Worm (Caenorhabditis elegans) whole organism, L4 larva: ENCODE data around the gene srgp-1.

Experiments
- F10B5.3 ChIP-seq: sonication (generic microtip); optimal IDR thresholded peaks from 2 replicates; lab custom pipeline; 2016; ENCODE audit warnings: mild to moderate bottlenecking, missing genetic modification characterization, missing compliant biosample characterization
- F44E2.7 ChIP-seq: fragments of 200-800 bp; sonication (Bioruptor generic); IDR thresholded peaks from 2 replicates; pipeline ENCODE4 v2.1.2; 2022; ENCODE audit warnings: missing genetic modification characterization, missing compliant biosample characterization
- R02D3.7 ChIP-seq: fragments of 150-350 bp; sonication (generic microtip); optimal IDR thresholded peaks from 3 replicates; lab custom pipeline; 2014; ENCODE audit warnings: missing biosample characterization, missing genetic modification characterization
- Y48G9A.11 ChIP-seq: fragments of 200-800 bp; sonication (Bioruptor generic); IDR thresholded peaks from 2 replicates; pipeline ENCODE4 v1.3.6; 2022; ENCODE audit warnings: missing genetic modification reagents, missing genetic modification characterization, missing compliant biosample characterization
- ZK546.5 ChIP-seq, 2 experiments: sonication (generic microtip); optimal IDR thresholded peaks; 2 replicates each; lab custom pipeline; 2017; ENCODE audit warnings: missing biosample characterization in 2 of 2, missing genetic modification characterization in 2 of 2
- aha-1 ChIP-seq: fragments of 150-350 bp; peaks from one replicate; lab custom pipeline; 2014; ENCODE audit warnings: missing biosample characterization, missing genetic modification characterization
- ama-1 ChIP-seq: fragments of 150-350 bp; optimal IDR thresholded peaks from 2 replicates; lab custom pipeline; 2014; ENCODE audit warnings: inconsistent platforms, mixed read lengths
- arid-1 ChIP-seq: fragments of 200-800 bp; sonication (Bioruptor generic); conservative IDR thresholded peaks from 2 replicates; pipeline ENCODE4 v1.3.6; 2022; ENCODE audit warnings: missing genetic modification reagents, missing genetic modification characterization, missing compliant biosample characterization
- ceh-20 ChIP-seq: fragments of 200-800 bp; sonication (Bioruptor generic); IDR thresholded peaks from 2 replicates; pipeline ENCODE4 v1.3.6; 2022; ENCODE audit warnings: missing genetic modification reagents, missing genetic modification characterization, missing compliant biosample characterization
- cey-2 ChIP-seq: sonication (generic microtip); optimal IDR thresholded peaks from 3 replicates; lab custom pipeline; 2017; ENCODE audit warnings: missing genetic modification characterization, mild to moderate bottlenecking, missing compliant biosample characterization, antibody characterized with exemption, borderline replicate concordance; ENCODE audit not compliant: insufficient read depth
- ctbp-1 ChIP-seq: fragments of 200-800 bp; sonication (Bioruptor generic); IDR thresholded peaks from 2 replicates; pipeline ENCODE4 v1.3.6; 2022; ENCODE audit warnings: missing genetic modification reagents, missing genetic modification characterization, missing compliant biosample characterization
- daf-12 ChIP-seq: fragments of 150-350 bp; optimal IDR thresholded peaks from 2 replicates; lab custom pipeline; 2014; ENCODE audit warnings: missing biosample characterization, missing genetic modification reagents, missing genetic modification characterization
- daf-16 ChIP-seq, 3 experiments: sonication (generic microtip); optimal IDR thresholded peaks; 2 replicates each; lab custom pipeline; 2016 to 2017; ENCODE audit warnings: missing genetic modification characterization in 3 of 3, missing genetic modification reagents in 3 of 3, mild to moderate bottlenecking in 2 of 3, missing compliant biosample characterization in 2 of 3, missing biosample characterization in 1 of 3, moderate library complexity in 1 of 3
- daf-8 ChIP-seq: fragments of 200-800 bp; sonication (Bioruptor generic); IDR thresholded peaks from 2 replicates; pipeline ENCODE4 v1.3.6; 2022; ENCODE audit warnings: missing genetic modification characterization, missing compliant biosample characterization
- dmd-6 ChIP-seq: fragments of 200-800 bp; sonication (Bioruptor generic); IDR thresholded peaks from 2 replicates; pipeline ENCODE4 v1.3.6; 2022; ENCODE audit warnings: missing genetic modification reagents, missing genetic modification characterization, missing compliant biosample characterization
- dmd-8 ChIP-seq: fragments of 200-800 bp; sonication (Bioruptor generic); IDR thresholded peaks from 2 replicates; pipeline ENCODE4 v1.3.6; 2022; ENCODE audit warnings: missing genetic modification characterization, missing compliant biosample characterization
- dmd-9 ChIP-seq: fragments of 200-800 bp; sonication (Bioruptor generic); IDR thresholded peaks from 2 replicates; pipeline ENCODE4 v1.3.6; 2022; ENCODE audit warnings: missing genetic modification reagents, missing genetic modification characterization, missing compliant biosample characterization
- dpl-1 ChIP-seq: fragments of 150-350 bp; optimal IDR thresholded peaks from 2 replicates; lab custom pipeline; 2014; ENCODE audit warnings: missing biosample characterization, missing genetic modification reagents, missing genetic modification characterization
- duxl-1 ChIP-seq: sonication (generic microtip); optimal IDR thresholded peaks from 2 replicates; lab custom pipeline; 2016; ENCODE audit warnings: mild to moderate bottlenecking, missing genetic modification characterization, moderate library complexity, missing compliant biosample characterization; ENCODE audit not compliant: poor library complexity
- dve-1 ChIP-seq: sonication (generic microtip); optimal IDR thresholded peaks from 2 replicates; lab custom pipeline; 2017; ENCODE audit warnings: antibody characterized with exemption, mild to moderate bottlenecking, missing genetic modification characterization, missing compliant biosample characterization; ENCODE audit not compliant: insufficient read depth
- egl-43 ChIP-seq: fragments of 200-800 bp; sonication (Bioruptor generic); IDR thresholded peaks from 2 replicates; pipeline ENCODE4 v1.3.6; 2022; ENCODE audit warnings: missing genetic modification reagents, missing genetic modification characterization, missing compliant biosample characterization
- fkh-10 ChIP-seq: fragments of 150-350 bp; optimal IDR thresholded peaks from 2 replicates; lab custom pipeline; 2014; ENCODE audit warnings: missing biosample characterization, missing genetic modification reagents, missing genetic modification characterization
- gei-8 ChIP-seq: fragments of 200-800 bp; sonication (Bioruptor generic); optimal IDR thresholded peaks from 2 replicates; lab custom pipeline; 2018; ENCODE audit warnings: mild to moderate bottlenecking, missing genetic modification characterization, missing compliant biosample characterization
- hlh-30 ChIP-seq: sonication (generic microtip); optimal IDR thresholded peaks from 2 replicates; lab custom pipeline; 2017; ENCODE audit warnings: antibody characterized with exemption, mild to moderate bottlenecking, missing genetic modification characterization, missing compliant biosample characterization; ENCODE audit not compliant: insufficient read depth
- hmg-1.1 ChIP-seq: fragments of 200-800 bp; sonication (Bioruptor generic); IDR thresholded peaks from 2 replicates; pipeline ENCODE4 v1.3.6; 2022; ENCODE audit warnings: missing genetic modification reagents, missing genetic modification characterization, missing compliant biosample characterization
- jun-1 ChIP-seq: fragments of 150-350 bp; optimal IDR thresholded peaks from 2 replicates; lab custom pipeline; 2014; ENCODE audit warnings: missing biosample characterization, missing genetic modification reagents, missing genetic modification characterization
- lim-7 ChIP-seq: fragments of 200-800 bp; sonication (Bioruptor generic); IDR thresholded peaks from 2 replicates; pipeline ENCODE4 v1.3.6; 2022; ENCODE audit warnings: missing genetic modification characterization, missing compliant biosample characterization
- lin-13 ChIP-seq: fragments of 150-350 bp; optimal IDR thresholded peaks from 2 replicates; lab custom pipeline; 2014; ENCODE audit warnings: missing biosample characterization, missing genetic modification reagents, missing genetic modification characterization
- lir-3 ChIP-seq: sonication (generic microtip); optimal IDR thresholded peaks from 2 replicates; lab custom pipeline; 2016; ENCODE audit warnings: mild to moderate bottlenecking, missing genetic modification characterization, missing compliant biosample characterization
- lsy-2 ChIP-seq, 2 experiments: fragments of 150-350 bp in 1 of 2; sonication (generic microtip) in 1 of 2; optimal IDR thresholded peaks; 2 replicates each; lab custom pipeline; 2014 to 2017; ENCODE audit warnings: missing biosample characterization in 2 of 2, missing genetic modification characterization in 2 of 2
- madf-5 ChIP-seq, 2 experiments: fragments of 200-800 bp; sonication (Bioruptor generic); IDR thresholded peaks; 2 replicates each; pipeline ENCODE4 v1.3.6; 2022; ENCODE audit warnings: missing compliant biosample characterization in 2 of 2, missing genetic modification characterization in 2 of 2
- madf-9 ChIP-seq: fragments of 200-800 bp; sonication (Bioruptor generic); conservative IDR thresholded peaks from 2 replicates; pipeline ENCODE4 v1.3.6; 2022; ENCODE audit warnings: missing genetic modification reagents, missing genetic modification characterization, missing compliant biosample characterization
- mdl-1 ChIP-seq, 2 experiments: fragments of 150-350 bp in 1 of 2; sonication (generic microtip) in 1 of 2; optimal IDR thresholded peaks; 2 replicates each; lab custom pipeline; 2014 to 2017; ENCODE audit warnings: missing biosample characterization in 2 of 2, missing genetic modification characterization in 2 of 2
- mep-1 ChIP-seq: fragments of 150-350 bp; sonication (generic microtip); optimal IDR thresholded peaks from 3 replicates; lab custom pipeline; 2014; ENCODE audit warnings: missing biosample characterization, missing genetic modification characterization
- mes-2 ChIP-seq: sonication (generic microtip); optimal IDR thresholded peaks from 2 replicates; lab custom pipeline; 2016; ENCODE audit warnings: missing genotype, mild to moderate bottlenecking, missing genetic modification characterization, missing compliant biosample characterization; ENCODE audit not compliant: poor library complexity, severe bottlenecking
- nhr-11 ChIP-seq: fragments of 150-350 bp; optimal IDR thresholded peaks from 2 replicates; lab custom pipeline; 2014; ENCODE audit warnings: missing biosample characterization, missing genetic modification characterization
- nhr-237 ChIP-seq: sonication (generic microtip); optimal IDR thresholded peaks from 2 replicates; lab custom pipeline; 2017; ENCODE audit warnings: missing biosample characterization, missing genetic modification characterization
- nhr-25 ChIP-seq: sonication (generic microtip); optimal IDR thresholded peaks from 2 replicates; lab custom pipeline; 2017; ENCODE audit warnings: missing genetic modification characterization, mild to moderate bottlenecking, missing compliant biosample characterization, antibody characterized with exemption, moderate library complexity, borderline replicate concordance; ENCODE audit not compliant: insufficient read depth
- nhr-6 ChIP-seq: fragments of 150-350 bp; optimal IDR thresholded peaks from 2 replicates; lab custom pipeline; 2014; ENCODE audit warnings: missing biosample characterization, missing genetic modification characterization
- nhr-76 ChIP-seq: fragments of 150-350 bp; optimal IDR thresholded peaks from 2 replicates; lab custom pipeline; 2014; ENCODE audit warnings: missing biosample characterization, missing genetic modification characterization
- saeg-2 ChIP-seq: fragments of 200-800 bp; sonication (Bioruptor generic); IDR thresholded peaks from 2 replicates; pipeline ENCODE4 v1.3.6; 2022; ENCODE audit warnings: missing genetic modification reagents, missing genetic modification characterization, missing compliant biosample characterization
- set-16 ChIP-seq: fragments of 200-800 bp; sonication (Bioruptor generic); IDR thresholded peaks from 2 replicates; pipeline ENCODE4 v1.3.6; 2022; ENCODE audit warnings: missing genetic modification reagents, missing genetic modification characterization, missing compliant biosample characterization
- snpc-4 ChIP-seq: fragments of 150-350 bp; optimal IDR thresholded peaks from 2 replicates; lab custom pipeline; 2014; ENCODE audit warnings: missing biosample characterization, missing genetic modification characterization
- tag-97 ChIP-seq: fragments of 200-800 bp; sonication (Bioruptor generic); IDR thresholded peaks from 2 replicates; pipeline ENCODE4 v1.3.6; 2022; ENCODE audit warnings: missing genetic modification characterization, missing compliant biosample characterization
- unc-130 ChIP-seq: sonication (generic microtip); optimal IDR thresholded peaks from 2 replicates; lab custom pipeline; 2016; ENCODE audit warnings: missing genetic modification reagents, missing genetic modification characterization, missing compliant biosample characterization
- zag-1 ChIP-seq: fragments of 150-350 bp; optimal IDR thresholded peaks from 2 replicates; lab custom pipeline; 2014; ENCODE audit warnings: missing biosample characterization, missing genetic modification characterization
- zip-11 ChIP-seq: fragments of 200-800 bp; sonication (Bioruptor generic); IDR thresholded peaks from 2 replicates; pipeline ENCODE4 v1.3.6; 2022; ENCODE audit warnings: missing genetic modification characterization, missing compliant biosample characterization

The srgp-1 gene

DNA sequence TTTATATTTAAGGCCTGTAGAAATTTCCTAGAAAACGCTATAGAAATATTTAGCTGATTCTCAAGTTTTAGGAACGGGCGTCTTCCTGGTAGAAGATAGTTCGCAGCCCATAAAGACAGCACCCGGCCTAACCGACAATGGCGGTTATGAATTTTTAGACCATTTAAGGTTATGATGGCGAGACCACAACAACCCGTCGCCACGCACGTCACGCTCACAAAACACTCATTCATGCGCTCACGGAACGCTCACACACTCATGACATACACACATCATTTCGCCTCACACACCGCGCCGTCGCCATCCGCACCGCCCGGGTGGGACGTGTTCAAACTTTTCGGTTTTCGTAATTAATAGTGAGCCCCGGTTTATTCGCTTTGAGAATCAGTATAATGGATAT lies 46.6 kb upstream of the srgp-1 start:
- TF ChIP-seq gei-8 (peak; percentile 19), saeg-2 (no peak), daf-16 (GFP tag; optimal IDR thresholded peaks at IDR 0.05; lab: Kevin White, UChicago) (no peak), daf-16 (tag; optimal IDR thresholded peaks at IDR 0.05; lab: Kevin White, UChicago) (peak; percentile 46), aha-1 (peak; percentile 88), ceh-20 (GFP tag; lab: Robert Waterston, UW) (0 out of 2 replicates have a peak, but pooled peaks have one; percentile 18), ZK546.5 (tag; optimal IDR thresholded peaks at IDR 0.05; lab: Kevin White, UChicago) (no peak), mes-2 (tag; lab: Kevin White, UChicago) (peak; percentile 43), daf-12 (tag; lab: Kevin White, UChicago) (no peak), nhr-25 (no peak), lim-7 (GFP tag; lab: Robert Waterston, UW) (0 out of 2 replicates have a peak, but pooled peaks have one; percentile 9), egl-43 (0 out of 2 replicates have a peak, but pooled peaks have one; percentile 11), lin-13 (GFP tag; lab: Kevin White, UChicago) (peak; percentile 6), dve-1 (tag; lab: Kevin White, UChicago) (peak; percentile 6), hlh-30 (peak; percentile 83)
- TF ChIP-seq, all 104 proteins: peak for 10

- peak; percentile 51 for TF ChIP-seq nhr-25
- 0 out of 2 replicates have a peak, but pooled peaks have one; percentile 24 for TF ChIP-seq arid-1 (GFP tag; lab: Robert Waterston, UW)
- no peak for TF ChIP-seq dmd-8
- peak; percentile 58; the same call in 1 of the 2 replicates for TF ChIP-seq dmd-9 (GFP tag; lab: Robert Waterston, UW)
- no peak for TF ChIP-seq zip-11 (GFP tag; lab: Robert Waterston, UW)
- 0 out of 2 replicates have a peak, but pooled peaks have one; percentile 41 for TF ChIP-seq saeg-2
- TF ChIP-seq lsy-2 (tag; optimal IDR thresholded peaks at IDR 0.05; lab: Kevin White, UChicago) = peak; percentile 3 to 76
- TF ChIP-seq mes-2 (tag; lab: Kevin White, UChicago) = peak; percentile 66
- peak; percentile 15 for TF ChIP-seq F10B5.3 (tag; lab: Kevin White, UChicago)
- TF ChIP-seq cey-2 = no peak
- no peak for TF ChIP-seq tag-97 (GFP tag; lab: Robert Waterston, UW)
- TF ChIP-seq madf-5 (GFP tag; IDR thresholded peaks at IDR 0.05; lab: Robert Waterston, UW) = no peak
- peak; percentile 49; the same call in 1 of the 2 replicates for TF ChIP-seq madf-9 (GFP tag; lab: Robert Waterston, UW)
- TF ChIP-seq mdl-1 (tag; optimal IDR thresholded peaks at IDR 0.05; lab: Kevin White, UChicago) = peak in 1 of 2 experiments; percentile 73
- TF ChIP-seq lin-13 (GFP tag; lab: Kevin White, UChicago) = peak; percentile 51
- peak; percentile 6 for TF ChIP-seq hlh-30
- no peak for TF ChIP-seq daf-8 (GFP tag; lab: Robert Waterston, UW)
- TF ChIP-seq nhr-237 (tag; lab: Kevin White, UChicago) = no peak
- peak; percentile 71 for TF ChIP-seq ama-1 (lab: Kevin White, UChicago)
- no peak for TF ChIP-seq nhr-76 (tag; lab: Kevin White, UChicago)
- TF ChIP-seq mep-1 (tag; lab: Kevin White, UChicago) = peak; percentile 97
- no peak for TF ChIP-seq F44E2.7
- no peak for TF ChIP-seq snpc-4 (tag; lab: Kevin White, UChicago)
- no peak for TF ChIP-seq jun-1 (tag; lab: Kevin White, UChicago)
- TF ChIP-seq hmg-1.1 = peak; percentile 84
- peak; percentile 63 for TF ChIP-seq ctbp-1
- TF ChIP-seq set-16 = peak; percentile 98
- TF ChIP-seq dve-1 (tag; lab: Kevin White, UChicago) = peak; percentile 6
- peak; percentile 83 for TF ChIP-seq nhr-6 (tag; lab: Kevin White, UChicago)
- peak; percentile 71 for TF ChIP-seq lir-3 (tag; lab: Kevin White, UChicago)
- no peak for TF ChIP-seq Y48G9A.11 (GFP tag; lab: Robert Waterston, UW)
- peak; percentile 73 for TF ChIP-seq nhr-11 (tag; lab: Kevin White, UChicago)
- peak; percentile 65 for TF ChIP-seq dpl-1
- peak; percentile 5 for TF ChIP-seq R02D3.7 (tag; lab: Kevin White, UChicago)
- TF ChIP-seq dmd-6 (GFP tag; lab: Robert Waterston, UW) = peak; percentile 19
- TF ChIP-seq unc-130 = no peak
- peak; percentile 33 for TF ChIP-seq duxl-1 (tag; lab: Kevin White, UChicago)
- peak; percentile 4 for TF ChIP-seq fkh-10
- peak; percentile 98 for TF ChIP-seq aha-1
- no peak for TF ChIP-seq zag-1
Observed at ce11 chrIV:11524241-11524692, 46.0 kb upstream of the srgp-1 start, which contains the start of gene mep-1. Gene mep-1 (plus strand): TSS chrIV:11524642.
